Fruit fly (Drosophila melanogaster): Measurements from ENCODE around the gene Ntf-2r.

- TF ChIP-seq h (optimal IDR thresholded peaks at IDR 0.05): no peak
- TF ChIP-seq insv (optimal IDR thresholded peaks at IDR 0.05): no peak
- no peak for TF ChIP-seq Sin3A (optimal IDR thresholded peaks at IDR 0.05)
- TF ChIP-seq ttk (optimal IDR thresholded peaks at IDR 0.05): no peak
- no peak for TF ChIP-seq psq (optimal IDR thresholded peaks at IDR 0.05)
- no peak for TF ChIP-seq Myc (optimal IDR thresholded peaks at IDR 0.05)
These were observed 11.7 kb downstream of the Ntf-2r start for dm6 chr2L:18466202-18466591.

Data from Kc167 (cell line).